Fruit fly (Drosophila melanogaster): ENCODE results near the gene Ir75c.
A peak's percentile ranks its signal among the peaks of the same experiment; 100 is the strongest.

Ir75c gene

dm6 chr3L:17802107-17802506 is 20.5 kb downstream of the Ir75c start, which contains the start of gene NUCB1 (continued):
- TF ChIP-seq dmrt11E (tag; optimal IDR thresholded peaks at IDR 0.05) = peak; percentile 12
- TF ChIP-seq z (GFP tag; IDR thresholded peaks at IDR 0.05) = no peak
- TF ChIP-seq otp (GFP tag; IDR thresholded peaks at IDR 0.05) = no peak
- no peak for TF ChIP-seq CG6272 (GFP tag; IDR thresholded peaks at IDR 0.05)
- peak; percentile 56; the same call in 1 of the 2 replicates for TF ChIP-seq CG13287 (GFP tag; IDR thresholded peaks at IDR 0.05; ENCODE audit: partially characterized antibody)
- no peak for TF ChIP-seq CG7556 (GFP tag; optimal IDR thresholded peaks at IDR 0.05)
- TF ChIP-seq CG8281 (tag; optimal IDR thresholded peaks at IDR 0.05) = no peak
- TF ChIP-seq zen (tag; optimal IDR thresholded peaks at IDR 0.05) = peak; percentile 46
- TF ChIP-seq CG31441 (GFP tag; IDR thresholded peaks at IDR 0.05) = no peak
- peak; percentile 11 for TF ChIP-seq D (optimal IDR thresholded peaks at IDR 0.05)
- TF ChIP-seq D (GFP tag; optimal IDR thresholded peaks at IDR 0.05) = no peak
- TF ChIP-seq CG30020 (tag; optimal IDR thresholded peaks at IDR 0.05) = peak; percentile 29
- TF ChIP-seq Hr51 (GFP tag; optimal IDR thresholded peaks at IDR 0.05) = peak in 1 of 2 experiments; percentile 22
- TF ChIP-seq CG11093 (GFP tag; IDR thresholded peaks at IDR 0.05) = no peak
- TF ChIP-seq Dfd (GFP tag; optimal IDR thresholded peaks at IDR 0.05) = no peak
- TF ChIP-seq CG9797 (GFP tag; optimal IDR thresholded peaks at IDR 0.05) = peak; percentile 89
- no peak for TF ChIP-seq CG11504 (tag; optimal IDR thresholded peaks at IDR 0.05)
- no peak for TF ChIP-seq CG5245 (GFP tag; optimal IDR thresholded peaks at IDR 0.05)
- no peak for TF ChIP-seq HLHmδ (GFP tag; optimal IDR thresholded peaks at IDR 0.05)
- no peak for TF ChIP-seq ken (GFP tag; IDR thresholded peaks at IDR 0.05)
- no peak for TF ChIP-seq jing (GFP tag; optimal IDR thresholded peaks at IDR 0.05)
- TF ChIP-seq Doc2 (GFP tag; IDR thresholded peaks at IDR 0.05) = no peak
- TF ChIP-seq sc (optimal IDR thresholded peaks at IDR 0.05) = no peak
- TF ChIP-seq sc (GFP tag; optimal IDR thresholded peaks at IDR 0.05) = no peak
- no peak for TF ChIP-seq CG11695 (GFP tag; IDR thresholded peaks at IDR 0.05)
- peak; percentile 15 for TF ChIP-seq Camta (GFP tag; optimal IDR thresholded peaks at IDR 0.05)
- TF ChIP-seq maf-S (GFP tag; optimal IDR thresholded peaks at IDR 0.05) = no peak
- peak in 1 of 2 experiments; percentile 32 for TF ChIP-seq bsh (GFP tag; optimal IDR thresholded peaks at IDR 0.05)
- TF ChIP-seq kay (GFP tag; optimal IDR thresholded peaks at IDR 0.05) = peak; percentile 58
- TF ChIP-seq mam (GFP tag; optimal IDR thresholded peaks at IDR 0.05) = peak; percentile 64
- TF ChIP-seq Bteb2 (GFP tag; optimal IDR thresholded peaks at IDR 0.05) = peak; percentile 16
- TF ChIP-seq CG3838 (GFP tag; optimal IDR thresholded peaks at IDR 0.05) = no peak
- peak; percentile 46 for TF ChIP-seq CG17829 (tag; optimal IDR thresholded peaks at IDR 0.05)
- peak; percentile 7 for TF ChIP-seq gcm2 (GFP tag; optimal IDR thresholded peaks at IDR 0.05)
- TF ChIP-seq al (GFP tag; IDR thresholded peaks at IDR 0.05) = no peak
- no peak for TF ChIP-seq eve (GFP tag; optimal IDR thresholded peaks at IDR 0.05)
- TF ChIP-seq CHES-1-like (GFP tag; optimal IDR thresholded peaks at IDR 0.05) = peak; percentile 36
- no peak for TF ChIP-seq Fer1 (GFP tag; optimal IDR thresholded peaks at IDR 0.05)
- TF ChIP-seq CG2712 (tag; optimal IDR thresholded peaks at IDR 0.05) = peak; percentile 55
- TF ChIP-seq CG4282 (GFP tag; optimal IDR thresholded peaks at IDR 0.05) = no peak
- no peak for TF ChIP-seq danr (GFP tag; IDR thresholded peaks at IDR 0.05)
- TF ChIP-seq Xbp1 (GFP tag; optimal IDR thresholded peaks at IDR 0.05) = peak; percentile 82
- no peak for TF ChIP-seq crc (GFP tag; optimal IDR thresholded peaks at IDR 0.05)
- no peak for TF ChIP-seq tap (tag; optimal IDR thresholded peaks at IDR 0.05)
- TF ChIP-seq cas (GFP tag; IDR thresholded peaks at IDR 0.05) = no peak
- TF ChIP-seq CG17359 (tag; optimal IDR thresholded peaks at IDR 0.05) = no peak
- TF ChIP-seq dpn (GFP tag; optimal IDR thresholded peaks at IDR 0.05) = peak; percentile 47 to 64
- TF ChIP-seq sr (GFP tag; IDR thresholded peaks at IDR 0.05) = no peak
- no peak for TF ChIP-seq Drgx (GFP tag; IDR thresholded peaks at IDR 0.05)
- no peak for TF ChIP-seq sima (GFP tag; optimal IDR thresholded peaks at IDR 0.05)
- TF ChIP-seq cad (GFP tag; optimal IDR thresholded peaks at IDR 0.05) = no peak
- no peak for TF ChIP-seq CG11560 (tag; IDR thresholded peaks at IDR 0.05)
- TF ChIP-seq CG10321 (GFP tag; IDR thresholded peaks at IDR 0.05) = no peak

Measured in whole organism, embryonic.